Worm (Caenorhabditis elegans) whole organism, L4/young adult: ENCODE measurements around the gene sod-1.

Experiments
- dao-5 ChIP-seq: sonication (generic microtip); optimal IDR thresholded peaks from 2 replicates; lab custom pipeline; 2016; ENCODE audit warnings: missing genotype, missing genetic modification characterization, moderate library complexity, missing compliant biosample characterization
- him-1 ChIP-seq: sonication (generic microtip); optimal IDR thresholded peaks from 2 replicates; lab custom pipeline; 2016; ENCODE audit warnings: missing genotype, missing genetic modification reagents, missing genetic modification characterization, missing compliant biosample characterization

ce11 chrII:6935975-6936374, 37.7 kb downstream of the sod-1 start:
- TF ChIP-seq him-1 (tag; lab: Kevin White, UChicago) (no peak), dao-5 (no peak)
